Worm (Caenorhabditis elegans): ENCODE measurements around the gene F54E2.2.

ce11 chrV:2821618-2822272, 25.6 kb downstream of the F54E2.2 start, which contains the start of gene srh-36:
- no peak for TF ChIP-seq nhr-237 (tag; optimal IDR thresholded peaks at IDR 0.05)
- no peak for TF ChIP-seq pha-4 (tag; optimal IDR thresholded peaks at IDR 0.05)
- no peak for TF ChIP-seq ceh-43 (GFP tag; optimal IDR thresholded peaks at IDR 0.05)
- no peak for TF ChIP-seq unc-120 (tag; optimal IDR thresholded peaks at IDR 0.05; ENCODE audit: poor library complexity, severe bottlenecking)
- TF ChIP-seq lin-13 (tag; optimal IDR thresholded peaks at IDR 0.05): no peak
- no peak for TF ChIP-seq ces-1 (GFP tag; optimal IDR thresholded peaks at IDR 0.05)

Measured in whole organism, mixed stage, embryonic.